Worm (Caenorhabditis elegans) whole organism, L4/young adult: ENCODE results near the gene dpy-22.

Experiments
- W03F9.2 ChIP-seq: fragments of 150-350 bp; optimal IDR thresholded peaks from 2 replicates; lab custom pipeline; 2014; ENCODE audit warnings: missing biosample characterization, missing genetic modification characterization
- dao-5 ChIP-seq: sonication (generic microtip); optimal IDR thresholded peaks from 2 replicates; lab custom pipeline; 2016; ENCODE audit warnings: missing genotype, missing genetic modification characterization, moderate library complexity, missing compliant biosample characterization
- him-1 ChIP-seq: sonication (generic microtip); optimal IDR thresholded peaks from 2 replicates; lab custom pipeline; 2016; ENCODE audit warnings: missing genotype, missing genetic modification reagents, missing genetic modification characterization, missing compliant biosample characterization

DNA sequence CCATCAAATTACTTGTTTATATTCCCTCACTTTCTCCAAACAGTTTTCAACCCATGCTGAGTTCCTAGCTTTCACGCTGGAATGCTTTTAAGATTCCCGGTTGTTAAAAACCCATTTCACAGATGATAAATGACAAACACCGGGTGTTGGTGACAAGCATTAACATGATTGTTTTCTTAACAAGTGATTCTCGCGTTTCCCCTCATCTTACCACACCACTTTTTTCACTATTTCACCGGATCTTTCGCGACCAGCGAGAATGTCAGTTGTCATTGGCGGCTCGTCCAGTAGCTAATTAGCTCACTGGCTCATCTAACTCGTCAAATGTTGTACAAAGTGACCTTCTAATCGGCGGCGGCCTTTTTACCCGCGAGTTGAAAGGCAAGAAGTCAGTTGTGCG, 20.0 kb upstream of the dpy-22 start:
- TF ChIP-seq dao-5 (tag; lab: Kevin White, UChicago) = no peak
- TF ChIP-seq him-1 (tag; lab: Kevin White, UChicago) = no peak
- TF ChIP-seq W03F9.2 (tag; lab: Kevin White, UChicago) = no peak
